Worm (Caenorhabditis elegans) whole organism, mixed stage, embryonic: ENCODE results near the gene hrg-5.

Experiments
- bed-3 ChIP-seq: fragments of 200-800 bp; sonication (Bioruptor generic); optimal IDR thresholded peaks from 3 replicates; lab custom pipeline; 2018; ENCODE audit warnings: mild to moderate bottlenecking, missing genetic modification characterization, moderate library complexity, missing compliant biosample characterization
- blmp-1 ChIP-seq: fragments of 150-350 bp; optimal IDR thresholded peaks from 2 replicates; lab custom pipeline; 2014; ENCODE audit warnings: missing biosample characterization, missing genetic modification characterization
- ceh-39 ChIP-seq: fragments of 150-350 bp; optimal IDR thresholded peaks from 2 replicates; lab custom pipeline; 2014; ENCODE audit warnings: missing biosample characterization, missing genetic modification characterization
- ceh-43 ChIP-seq: fragments of 200-800 bp; sonication (Bioruptor generic); optimal IDR thresholded peaks from 2 replicates; lab custom pipeline; 2018; ENCODE audit warnings: mild to moderate bottlenecking, missing genetic modification characterization, moderate library complexity, missing compliant biosample characterization
- ceh-83 ChIP-seq: fragments of 200-800 bp; sonication (Bioruptor generic); optimal IDR thresholded peaks from 2 replicates; lab custom pipeline; 2018; ENCODE audit warnings: mild to moderate bottlenecking, missing genetic modification characterization, missing compliant biosample characterization
- ces-1 ChIP-seq: fragments of 150-350 bp; optimal IDR thresholded peaks from 2 replicates; lab custom pipeline; 2014; ENCODE audit warnings: missing biosample characterization, missing genetic modification reagents, missing genetic modification characterization
- cnd-1 ChIP-seq: fragments of 200-800 bp; sonication (Bioruptor generic); optimal IDR thresholded peaks from 2 replicates; lab custom pipeline; 2018; ENCODE audit warnings: mild to moderate bottlenecking, missing genetic modification characterization, missing compliant biosample characterization
- drap-1 ChIP-seq: fragments of 200-800 bp; sonication (Bioruptor generic); optimal IDR thresholded peaks from 3 replicates; lab custom pipeline; 2018; ENCODE audit warnings: mild to moderate bottlenecking, missing genetic modification characterization, missing compliant biosample characterization
- elt-1 ChIP-seq: sonication (generic microtip); optimal IDR thresholded peaks from 2 replicates; lab custom pipeline; 2017; ENCODE audit warnings: missing genetic modification characterization, mild to moderate bottlenecking, missing compliant biosample characterization, antibody characterized with exemption, moderate library complexity, borderline replicate concordance; ENCODE audit not compliant: insufficient read depth
- elt-3 ChIP-seq: fragments of 150-350 bp; optimal IDR thresholded peaks from 2 replicates; lab custom pipeline; 2014; ENCODE audit warnings: missing biosample characterization, missing genetic modification characterization
- flh-1 ChIP-seq: fragments of 200-800 bp; sonication (Bioruptor generic); optimal IDR thresholded peaks from 2 replicates; lab custom pipeline; 2018; ENCODE audit warnings: mild to moderate bottlenecking, missing genetic modification characterization, moderate library complexity, missing compliant biosample characterization
- ham-2 ChIP-seq: fragments of 200-800 bp; sonication (Bioruptor generic); optimal IDR thresholded peaks from 2 replicates; lab custom pipeline; 2018; ENCODE audit warnings: mild to moderate bottlenecking, missing genetic modification characterization, missing compliant biosample characterization
- hlh-1 ChIP-seq: fragments of 150-350 bp; optimal IDR thresholded peaks from 2 replicates; lab custom pipeline; 2014; ENCODE audit warnings: missing biosample characterization, missing genetic modification reagents, missing genetic modification characterization
- lin-13 ChIP-seq: fragments of 150-350 bp; optimal IDR thresholded peaks from 2 replicates; lab custom pipeline; 2014; ENCODE audit warnings: missing biosample characterization, missing genetic modification characterization
- lin-32 ChIP-seq: fragments of 200-800 bp; sonication (Bioruptor generic); optimal IDR thresholded peaks from 2 replicates; lab custom pipeline; 2018; ENCODE audit warnings: mild to moderate bottlenecking, missing genetic modification characterization, missing compliant biosample characterization
- lsy-2 ChIP-seq: fragments of 150-350 bp; optimal IDR thresholded peaks from 2 replicates; lab custom pipeline; 2014; ENCODE audit warnings: missing biosample characterization, missing genetic modification characterization
- mab-5 ChIP-seq: fragments of 150-350 bp; optimal IDR thresholded peaks from 2 replicates; lab custom pipeline; 2014; ENCODE audit warnings: missing biosample characterization, missing genetic modification characterization
- mep-1 ChIP-seq: fragments of 150-350 bp; optimal IDR thresholded peaks from 2 replicates; lab custom pipeline; 2017; ENCODE audit warnings: missing biosample characterization, missing genetic modification reagents, missing genetic modification characterization, inconsistent platforms
- mls-2 ChIP-seq: sonication (generic microtip); optimal IDR thresholded peaks from 2 replicates; lab custom pipeline; 2016; ENCODE audit warnings: mild to moderate bottlenecking, missing genetic modification characterization, moderate library complexity, missing compliant biosample characterization
- nhr-12 ChIP-seq: fragments of 150-350 bp; optimal IDR thresholded peaks from 2 replicates; lab custom pipeline; 2014; ENCODE audit warnings: missing biosample characterization, missing genetic modification characterization
- nhr-2 ChIP-seq: fragments of 150-350 bp; optimal IDR thresholded peaks from 2 replicates; lab custom pipeline; 2014; ENCODE audit warnings: missing biosample characterization, missing genetic modification characterization
- nhr-237 ChIP-seq: fragments of 150-350 bp; optimal IDR thresholded peaks from 2 replicates; lab custom pipeline; 2014; ENCODE audit warnings: missing biosample characterization, missing genetic modification characterization
- nhr-28 ChIP-seq: fragments of 150-350 bp; optimal IDR thresholded peaks from 2 replicates; lab custom pipeline; 2014; ENCODE audit warnings: missing biosample characterization, missing genetic modification characterization
- nhr-76 ChIP-seq: sonication (generic microtip); optimal IDR thresholded peaks from 2 replicates; lab custom pipeline; 2017; ENCODE audit warnings: missing biosample characterization, missing genetic modification characterization
- pha-4 ChIP-seq: fragments of 150-350 bp; optimal IDR thresholded peaks from 2 replicates; lab custom pipeline; 2018; ENCODE audit warnings: missing biosample characterization, missing genetic modification reagents, missing genetic modification characterization
- sem-2 ChIP-seq: fragments of 200-800 bp; sonication (Bioruptor generic); optimal IDR thresholded peaks from 2 replicates; lab custom pipeline; 2018; ENCODE audit warnings: mild to moderate bottlenecking, missing genetic modification characterization, missing compliant biosample characterization
- snpc-4 ChIP-seq: fragments of 150-350 bp; optimal IDR thresholded peaks from 2 replicates; lab custom pipeline; 2014; ENCODE audit warnings: missing biosample characterization, missing genetic modification characterization
- sptf-1 ChIP-seq: sonication (generic microtip); optimal IDR thresholded peaks from 2 replicates; lab custom pipeline; 2017; ENCODE audit warnings: mild to moderate bottlenecking, missing genetic modification characterization, moderate library complexity, missing compliant biosample characterization
- tbx-8 ChIP-seq: fragments of 200-800 bp; sonication (Bioruptor generic); optimal IDR thresholded peaks from 2 replicates; lab custom pipeline; 2018; ENCODE audit warnings: mild to moderate bottlenecking, missing genetic modification characterization, moderate library complexity, missing compliant biosample characterization
- unc-120 ChIP-seq: sonication (generic microtip); optimal IDR thresholded peaks from 2 replicates; lab custom pipeline; 2017; ENCODE audit warnings: missing genetic modification characterization, missing compliant biosample characterization; ENCODE audit not compliant: poor library complexity, severe bottlenecking
- unc-39 ChIP-seq: fragments of 150-350 bp; optimal IDR thresholded peaks from 2 replicates; lab custom pipeline; 2014; ENCODE audit warnings: missing biosample characterization, missing genetic modification characterization
- zip-8 ChIP-seq: fragments of 150-350 bp; optimal IDR thresholded peaks from 2 replicates; lab custom pipeline; 2014; ENCODE audit warnings: missing biosample characterization, missing genetic modification characterization
- ztf-11 ChIP-seq: fragments of 150-350 bp; optimal IDR thresholded peaks from 2 replicates; lab custom pipeline; 2014; ENCODE audit warnings: missing biosample characterization, missing genetic modification characterization

Gene hrg-5

DNA sequence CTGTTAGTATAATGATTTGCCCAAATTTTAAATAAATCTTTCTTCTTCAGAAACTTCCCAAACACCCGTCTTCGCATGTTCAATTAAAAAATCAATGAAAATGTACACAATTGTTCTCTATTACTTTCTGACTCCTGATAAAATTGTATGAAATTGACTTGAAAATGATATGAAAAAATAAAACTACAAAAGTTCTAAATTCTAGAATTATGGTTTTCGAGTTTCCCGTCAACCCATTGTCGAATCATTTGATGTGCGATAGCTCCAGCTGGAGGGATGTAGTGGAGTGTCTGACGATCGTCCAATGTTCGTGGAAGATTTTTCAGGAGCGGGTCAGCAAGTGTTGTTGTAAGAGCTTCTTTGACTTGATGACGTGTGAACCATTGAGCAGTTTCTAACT is 19.3 kb downstream of the hrg-5 start:
- TF ChIP-seq zip-8, result no peak
- TF ChIP-seq nhr-2 (tag; lab: Kevin White, UChicago), result no peak
- no peak for TF ChIP-seq mls-2 (tag; lab: Kevin White, UChicago)
- TF ChIP-seq sptf-1 (tag; lab: Kevin White, UChicago), result no peak
- TF ChIP-seq mab-5, result no peak
- TF ChIP-seq ham-2, result no peak
- TF ChIP-seq nhr-76 (tag; lab: Kevin White, UChicago), result no peak
- no peak for TF ChIP-seq ceh-39
- no peak for TF ChIP-seq cnd-1 (tag; lab: Kevin White, UChicago)
- no peak for TF ChIP-seq hlh-1 (tag; lab: Kevin White, UChicago)
- no peak for TF ChIP-seq tbx-8 (GFP tag; lab: Kevin White, UChicago)
- no peak for TF ChIP-seq nhr-237
- TF ChIP-seq nhr-28, result no peak
- no peak for TF ChIP-seq unc-39 (tag; lab: Kevin White, UChicago)
- no peak for TF ChIP-seq unc-120 (tag; lab: Kevin White, UChicago)

ce11 chrIV:11008996-11009395 is 20.2 kb downstream of the hrg-5 start, which contains the start of gene F13H10.6:
Gene F13H10.6, plus strand, starts transcription at chrIV:11009296.
- TF ChIP-seq lin-32 (GFP tag; lab: Kevin White, UChicago), result no peak
- TF ChIP-seq mab-5, result no peak
- no peak for TF ChIP-seq lsy-2
- TF ChIP-seq ztf-11, result no peak
- TF ChIP-seq cnd-1 (tag; lab: Kevin White, UChicago), result no peak
- no peak for TF ChIP-seq lin-13 (tag; lab: Kevin White, UChicago)
- no peak for TF ChIP-seq drap-1
- TF ChIP-seq ceh-39, result no peak
- no peak for TF ChIP-seq blmp-1
- no peak for TF ChIP-seq ham-2
- no peak for TF ChIP-seq elt-1
- no peak for TF ChIP-seq ceh-43
- no peak for TF ChIP-seq flh-1 (GFP tag; lab: Kevin White, UChicago)
- TF ChIP-seq snpc-4 (tag; lab: Kevin White, UChicago), result no peak
- no peak for TF ChIP-seq nhr-76 (tag; lab: Kevin White, UChicago)
- TF ChIP-seq unc-39 (tag; lab: Kevin White, UChicago), result no peak
- TF ChIP-seq hlh-1 (tag; lab: Kevin White, UChicago), result no peak
- TF ChIP-seq nhr-2 (tag; lab: Kevin White, UChicago), result no peak

ce11 chrIV:11008255-11008654 is 21.0 kb downstream of the hrg-5 start:
- no peak for TF ChIP-seq nhr-2 (tag; lab: Kevin White, UChicago)
- peak; percentile 31 for TF ChIP-seq pha-4 (tag; lab: Kevin White, UChicago)
- TF ChIP-seq blmp-1, result peak; percentile 54

DNA sequence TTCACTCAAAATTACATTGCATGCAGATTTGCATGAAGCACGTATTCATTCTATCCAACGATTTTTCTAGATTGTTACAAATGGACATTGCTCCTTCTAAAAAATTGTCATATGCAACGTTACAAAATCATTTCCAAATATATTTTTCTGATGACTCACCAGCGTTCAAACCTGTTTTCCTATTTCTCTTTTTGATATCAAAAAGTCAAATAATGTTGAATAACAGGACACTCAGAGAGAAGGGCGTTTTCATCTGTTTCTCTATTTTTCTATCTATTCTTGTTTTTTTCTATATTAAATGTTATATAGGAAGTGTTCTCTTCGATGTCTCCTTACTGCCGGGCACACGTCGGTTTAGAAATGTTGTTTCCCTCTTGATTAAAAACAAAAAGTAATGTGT is 22.4 kb downstream of the hrg-5 start:
- no peak for TF ChIP-seq drap-1
- no peak for TF ChIP-seq ceh-39
- TF ChIP-seq elt-3 (tag; lab: Kevin White, UChicago), result no peak
- no peak for TF ChIP-seq nhr-237
- TF ChIP-seq ces-1 (GFP tag; lab: Kevin White, UChicago), result no peak
- TF ChIP-seq mep-1, result no peak
- no peak for TF ChIP-seq lsy-2
- TF ChIP-seq ztf-11, result no peak
- no peak for TF ChIP-seq tbx-8 (GFP tag; lab: Kevin White, UChicago)
- no peak for TF ChIP-seq flh-1 (GFP tag; lab: Kevin White, UChicago)
- TF ChIP-seq ham-2, result no peak
- TF ChIP-seq zip-8, result no peak
- no peak for TF ChIP-seq mab-5
- TF ChIP-seq hlh-1 (tag; lab: Kevin White, UChicago), result no peak
- no peak for TF ChIP-seq unc-39 (tag; lab: Kevin White, UChicago)
- TF ChIP-seq elt-1, result no peak
- TF ChIP-seq ceh-83 (GFP tag; lab: Kevin White, UChicago), result no peak
- no peak for TF ChIP-seq mls-2 (tag; lab: Kevin White, UChicago)
- no peak for TF ChIP-seq lin-13 (tag; lab: Kevin White, UChicago)
- TF ChIP-seq, all 35 proteins: peak for 0

ce11 chrIV:11006383-11006782 is 22.8 kb downstream of the hrg-5 start:
- TF ChIP-seq nhr-28 (no peak), lin-13 (tag; lab: Kevin White, UChicago) (no peak), hlh-1 (tag; lab: Kevin White, UChicago) (no peak), sem-2 (GFP tag; lab: Kevin White, UChicago) (no peak), bed-3 (GFP tag; lab: Kevin White, UChicago) (no peak), unc-39 (tag; lab: Kevin White, UChicago) (no peak), lsy-2 (no peak), blmp-1 (no peak), nhr-12 (no peak)
- TF ChIP-seq, all 35 proteins: peak for 0
